Worm (Caenorhabditis elegans): ENCODE measurements around the gene pig-1.

- TF ChIP-seq sox-4 (tag; optimal IDR thresholded peaks at IDR 0.05) = no peak
- no peak for TF ChIP-seq C08G9.2 (tag; optimal IDR thresholded peaks at IDR 0.05)
- TF ChIP-seq fkh-10 (GFP tag; optimal IDR thresholded peaks at IDR 0.05) = no peak
- TF ChIP-seq pag-3 (tag; optimal IDR thresholded peaks at IDR 0.05; ENCODE audit: borderline replicate concordance) = no peak
- TF ChIP-seq pqm-1 (tag; optimal IDR thresholded peaks at IDR 0.05) = no peak
- TF ChIP-seq dmd-4 (tag; optimal IDR thresholded peaks at IDR 0.05; ENCODE audit: borderline replicate concordance) = no peak
- no peak for TF ChIP-seq unc-86 (tag; optimal IDR thresholded peaks at IDR 0.05)
- no peak for TF ChIP-seq tbx-2 (tag; optimal IDR thresholded peaks at IDR 0.05)
- peak; percentile 38 for TF ChIP-seq unc-55 (GFP tag; optimal IDR thresholded peaks at IDR 0.05)
- no peak for TF ChIP-seq ceh-19 (GFP tag; optimal IDR thresholded peaks at IDR 0.05)
These were observed 34.7 kb upstream of the pig-1 start for ce11 chrIV:554005-554404.

All from whole organism, late embryonic.